Fruit fly (Drosophila melanogaster) whole organism, embryonic: Measurements from ENCODE around the gene Zpr1.

Source experiments
- CG11085 ChIP-seq: fragments of 200-800 bp; sonication (Bioruptor generic); IDR thresholded peaks from 2 replicates; pipeline ENCODE4 v1.3.6; 2022; ENCODE audit warnings: missing biosample characterization, missing genetic modification characterization
- CG13287 ChIP-seq: fragments of 200-800 bp; sonication (Bioruptor generic); IDR thresholded peaks from 2 replicates; pipeline ENCODE4 v1.3.6; 2022; ENCODE audit warnings: missing biosample characterization, missing genetic modification characterization; ENCODE audit not compliant: partially characterized antibody
- CG14710 ChIP-seq: fragments of 200-800 bp; sonication (Bioruptor generic); optimal IDR thresholded peaks from 3 replicates; lab custom pipeline; 2019; ENCODE audit warnings: missing biosample characterization, mild to moderate bottlenecking, missing genetic modification characterization, moderate library complexity
- CG14860 ChIP-seq: fragments of 200-800 bp; sonication (Bioruptor generic); IDR thresholded peaks from 3 replicates; pipeline ENCODE4 v1.3.6; 2022; ENCODE audit warnings: missing biosample characterization, missing genetic modification characterization; ENCODE audit not compliant: partially characterized antibody
- CG15514 ChIP-seq: fragments of 200-800 bp; sonication (Bioruptor generic); optimal IDR thresholded peaks from 3 replicates; lab custom pipeline; 2017; ENCODE audit warnings: missing biosample characterization, missing genetic modification characterization, mild to moderate bottlenecking, moderate library complexity, missing genetic modification reagents
- CG16813 ChIP-seq: fragments of 200-800 bp; sonication (Bioruptor generic); IDR thresholded peaks from 3 replicates; pipeline ENCODE4 v1.3.6; 2022; ENCODE audit warnings: missing biosample characterization, missing genetic modification characterization; ENCODE audit not compliant: partially characterized antibody
- CG34224 ChIP-seq: fragments of 200-800 bp; sonication (Bioruptor generic); IDR thresholded peaks from 3 replicates; pipeline ENCODE4 v1.3.6; 2022; ENCODE audit warnings: missing biosample characterization, missing genetic modification characterization; ENCODE audit not compliant: partially characterized antibody
- CG6791 ChIP-seq: fragments of 200-800 bp; sonication (Bioruptor generic); IDR thresholded peaks from 3 replicates; pipeline ENCODE4 v1.3.6; 2022; ENCODE audit warnings: missing biosample characterization, missing genetic modification characterization; ENCODE audit not compliant: partially characterized antibody
- CG7963 ChIP-seq: fragments of 200-800 bp; sonication (Bioruptor generic); IDR thresholded peaks from 3 replicates; pipeline ENCODE4 v1.3.6; 2022; ENCODE audit warnings: missing biosample characterization, missing genetic modification characterization; ENCODE audit not compliant: partially characterized antibody
- Dll ChIP-seq: fragments of 200-800 bp; sonication (Bioruptor generic); IDR thresholded peaks from 4 replicates; pipeline ENCODE4 v1.3.6; 2022; ENCODE audit warnings: missing biosample characterization, missing genetic modification characterization; ENCODE audit not compliant: partially characterized antibody
- Doc3 ChIP-seq: fragments of 200-800 bp; sonication (Bioruptor generic); IDR thresholded peaks from 3 replicates; pipeline ENCODE4 v1.3.6; 2022; ENCODE audit warnings: missing biosample characterization, missing genetic modification characterization; ENCODE audit not compliant: partially characterized antibody
- HLH4C ChIP-seq: fragments of 200-800 bp; sonication (Bioruptor generic); IDR thresholded peaks from 3 replicates; pipeline ENCODE4 v1.3.6; 2022; ENCODE audit warnings: missing biosample characterization, missing genetic modification characterization; ENCODE audit not compliant: partially characterized antibody
- Hr51 ChIP-seq, 2 experiments: fragments of 200-800 bp; sonication (Bioruptor generic); optimal IDR thresholded peaks; 2 replicates in 1 of 2; 3 replicates in 1 of 2; lab custom pipeline; 2016 to 2018; ENCODE audit warnings: missing biosample characterization in 2 of 2, missing genetic modification characterization in 2 of 2, mild to moderate bottlenecking in 1 of 2, moderate library complexity in 1 of 2
- Meics ChIP-seq: fragments of 200-800 bp; sonication (Bioruptor generic); optimal IDR thresholded peaks from 2 replicates; lab custom pipeline; 2017; ENCODE audit warnings: missing biosample characterization, mild to moderate bottlenecking, missing genetic modification characterization
- Mrtf ChIP-seq: fragments of 200-800 bp; sonication (Bioruptor generic); IDR thresholded peaks from 3 replicates; pipeline ENCODE4 v1.3.6; 2022; ENCODE audit warnings: missing biosample characterization, missing genetic modification characterization
- Myb ChIP-seq: fragments of 200-800 bp; sonication (Bioruptor generic); optimal IDR thresholded peaks from 2 replicates; lab custom pipeline; 2016; ENCODE audit warnings: missing biosample characterization, missing genetic modification characterization
- Trl ChIP-seq, 3 experiments: fragments of >200 bp in 2 of 3; fragments of 200-800 bp in 1 of 3; sonication (Bioruptor generic) in 1 of 3; optimal IDR thresholded peaks; 2 replicates in 1 of 3; 3 replicates in 2 of 3; lab custom pipeline; 2016 to 2017; ENCODE audit warnings: missing biosample characterization in 1 of 3, missing genetic modification characterization in 1 of 3
- Xbp1 ChIP-seq: fragments of 200-800 bp; sonication (Bioruptor generic); optimal IDR thresholded peaks from 3 replicates; lab custom pipeline; 2016; ENCODE audit warnings: missing biosample characterization, mild to moderate bottlenecking, missing genetic modification characterization
- ato ChIP-seq: fragments of 200-800 bp; sonication (Bioruptor generic); IDR thresholded peaks from 2 replicates; pipeline ENCODE4 v1.3.6; 2022; ENCODE audit warnings: missing biosample characterization, missing genetic modification characterization; ENCODE audit not compliant: partially characterized antibody
- chm ChIP-seq: fragments of 200-800 bp; sonication (Bioruptor generic); IDR thresholded peaks from 2 replicates; pipeline ENCODE4 v1.3.6; 2022; ENCODE audit warnings: missing biosample characterization, missing genetic modification characterization
- dmrt11E ChIP-seq: fragments of 200-800 bp; sonication (Bioruptor generic); optimal IDR thresholded peaks from 3 replicates; lab custom pipeline; 2018; ENCODE audit warnings: missing biosample characterization, mild to moderate bottlenecking, missing genetic modification characterization, moderate library complexity
- exex ChIP-seq: fragments of 200-800 bp; sonication (Bioruptor generic); optimal IDR thresholded peaks from 4 replicates; lab custom pipeline; 2018; ENCODE audit warnings: missing biosample characterization, mild to moderate bottlenecking, missing genetic modification characterization, moderate library complexity
- gfzf ChIP-seq: fragments of 200-800 bp; sonication (Bioruptor generic); optimal IDR thresholded peaks from 2 replicates; lab custom pipeline; 2016; ENCODE audit warnings: missing biosample characterization, mild to moderate bottlenecking, missing genetic modification characterization, moderate library complexity
- gsb-n ChIP-seq: fragments of 200-800 bp; sonication (Bioruptor generic); optimal IDR thresholded peaks from 3 replicates; lab custom pipeline; 2018; ENCODE audit warnings: missing biosample characterization, mild to moderate bottlenecking, missing genetic modification characterization
- lbe ChIP-seq: fragments of 200-800 bp; sonication (Bioruptor generic); optimal IDR thresholded peaks from 2 replicates; lab custom pipeline; 2016; ENCODE audit warnings: missing biosample characterization, mild to moderate bottlenecking, missing genetic modification characterization
- phol ChIP-seq: fragments of 200-800 bp; sonication (Bioruptor generic); optimal IDR thresholded peaks from 3 replicates; lab custom pipeline; 2018; ENCODE audit warnings: missing biosample characterization, mild to moderate bottlenecking, missing genetic modification characterization, moderate library complexity
- sens ChIP-seq: fragments of 200-800 bp; sonication (Bioruptor generic); peaks from one replicate; lab custom pipeline; 2016; ENCODE audit warnings: missing biosample characterization, missing genetic modification characterization
- stwl ChIP-seq: fragments of 200-800 bp; sonication (Bioruptor generic); optimal IDR thresholded peaks from 3 replicates; lab custom pipeline; 2018; ENCODE audit warnings: missing biosample characterization, mild to moderate bottlenecking, missing genetic modification characterization, moderate library complexity
- wek ChIP-seq: fragments of 200-800 bp; sonication (Bioruptor generic); optimal IDR thresholded peaks from 3 replicates; lab custom pipeline; 2018; ENCODE audit warnings: missing biosample characterization, mild to moderate bottlenecking, missing genetic modification characterization, moderate library complexity
- zen2 ChIP-seq: fragments of 200-800 bp; sonication (Bioruptor generic); IDR thresholded peaks from 3 replicates; pipeline ENCODE4 v1.3.6; 2022; ENCODE audit warnings: missing biosample characterization, missing genetic modification characterization; ENCODE audit not compliant: partially characterized antibody

Zpr1 gene

DNA sequence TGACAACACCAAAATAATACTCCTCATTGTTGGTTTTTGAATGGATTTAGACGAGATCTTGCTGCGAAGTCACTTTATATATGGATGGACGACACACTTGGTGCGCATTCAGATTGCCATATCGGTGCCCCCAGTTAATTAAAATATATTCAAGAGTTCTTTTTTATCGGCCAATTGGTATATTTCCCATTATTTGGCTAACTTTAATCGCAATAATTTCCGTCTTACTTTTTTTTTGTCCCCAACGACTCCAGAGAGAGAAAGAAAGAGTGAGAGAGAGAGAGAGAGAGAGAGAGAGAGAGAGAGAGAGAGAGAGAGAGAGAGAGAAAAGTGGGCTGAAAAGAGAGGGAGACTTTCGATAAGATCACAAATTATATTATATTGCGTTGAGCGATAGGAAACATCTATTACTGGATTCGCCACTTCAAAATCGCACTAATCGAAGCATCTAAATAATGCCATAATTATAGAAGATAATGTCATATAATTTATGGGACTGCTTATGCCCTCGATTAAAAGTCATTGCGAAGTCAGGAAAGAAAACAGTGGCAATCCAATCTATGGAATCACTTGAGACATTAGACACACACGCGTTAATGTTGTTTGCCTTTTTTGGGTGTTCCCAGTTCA is 28.8 kb upstream of the Zpr1 start, which contains the start of gene CG12115:
Gene CG12115, minus strand, starts transcription at position 51 of the 630 bp plus-strand sequence.
- TF ChIP-seq CG15514 (GFP tag; lab: Kevin White, UChicago) (peak; percentile 2), sens (GFP tag; lab: Kevin White, UChicago) (peak; percentile 32), gsb-n (tag; lab: Kevin White, UChicago) (no peak), Xbp1 (no peak), chm (GFP tag; lab: Robert Waterston, UW) (no peak), CG11085 (GFP tag; lab: Robert Waterston, UW) (no peak), Trl (optimal IDR thresholded peaks at IDR 0.05; lab: Kevin White, UChicago) (peak in 1 of 2 experiments; percentile 80), Trl (GFP tag; optimal IDR thresholded peaks at IDR 0.05; lab: Kevin White, UChicago) (no peak), exex (tag; lab: Kevin White, UChicago) (peak; percentile 92), Meics (GFP tag; lab: Kevin White, UChicago) (no peak)

dm6 chrX:9187429-9187828 is 25.5 kb upstream of the Zpr1 start:
- TF ChIP-seq stwl (tag; lab: Kevin White, UChicago) (peak; percentile 66), CG16813 (peak; percentile 47; the same call in 1 of the 3 replicates), phol (tag; lab: Kevin White, UChicago) (peak; percentile 15), wek (GFP tag; lab: Kevin White, UChicago) (peak; percentile 69), CG6791 (GFP tag; lab: Robert Waterston, UW) (peak; percentile 75), Dll (GFP tag; lab: Robert Waterston, UW) (peak; percentile 41; the same call in 1 of the 4 replicates), CG14860 (GFP tag; lab: Robert Waterston, UW) (0 out of 3 replicates have a peak, but pooled peaks have one; percentile 34), CG34224 (GFP tag; lab: Robert Waterston, UW) (peak; percentile 27; the same call in 1 of the 3 replicates), Myb (peak; percentile 12), Hr51 (GFP tag; optimal IDR thresholded peaks at IDR 0.05; lab: Kevin White, UChicago) (no peak), ato (GFP tag; lab: Robert Waterston, UW) (0 out of 2 replicates have a peak, but pooled peaks have one; percentile 35), dmrt11E (tag; lab: Kevin White, UChicago) (no peak), gfzf (peak; percentile 10), sens (GFP tag; lab: Kevin White, UChicago) (peak; percentile 66), CG13287 (GFP tag; lab: Robert Waterston, UW) (peak; percentile 53), CG14710 (tag; lab: Kevin White, UChicago) (no peak), Doc3 (GFP tag; lab: Robert Waterston, UW) (0 out of 3 replicates have a peak, but pooled peaks have one; percentile 23), HLH4C (GFP tag; lab: Robert Waterston, UW) (peak; percentile 65), zen2 (no peak), CG7963 (0 out of 3 replicates have a peak, but pooled peaks have one; percentile 20)

- TF ChIP-seq Mrtf (GFP tag; lab: Robert Waterston, UW) (no peak), lbe (GFP tag; lab: Kevin White, UChicago) (no peak)
These were observed 6.4 kb upstream of the Zpr1 start for dm6 chrX:9168273-9168672.
